Fruit fly (Drosophila melanogaster): ENCODE data around the gene Dna2.

DNA sequence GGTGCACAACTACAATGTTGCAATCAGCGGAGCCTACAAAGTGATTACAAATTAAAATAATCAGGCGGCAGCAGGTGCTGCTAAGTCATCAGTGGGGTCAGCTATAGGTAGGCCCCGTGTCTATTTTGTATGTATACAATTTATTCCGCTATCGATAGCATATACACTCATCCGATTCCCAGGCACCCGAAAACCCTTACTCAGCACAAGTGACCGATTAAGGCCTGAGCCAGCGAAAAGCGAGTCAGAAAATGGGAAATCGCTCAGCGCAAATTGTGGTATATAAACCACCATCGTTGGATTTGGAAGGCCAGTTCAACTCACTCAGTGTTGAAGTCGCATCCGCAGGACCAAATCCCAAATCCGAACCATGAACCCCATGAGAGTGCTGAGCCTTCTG lies 43.3 kb downstream of the Dna2 start, which contains the start of gene Yp1:
- TF ChIP-seq h (optimal IDR thresholded peaks at IDR 0.05) (no peak), ttk (optimal IDR thresholded peaks at IDR 0.05) (no peak)
